Worm (Caenorhabditis elegans) whole organism, young adult: Measurements from ENCODE around the gene VC5.2.
A peak's percentile ranks its signal among the peaks of the same experiment; 100 is the strongest.

Source experiments
- B0019.2 ChIP-seq: fragments of 200-800 bp; sonication (Bioruptor generic); conservative IDR thresholded peaks from 2 replicates; pipeline ENCODE4 v1.3.6; 2022; ENCODE audit warnings: missing genetic modification reagents, missing genetic modification characterization, missing compliant biosample characterization
- B0035.1 ChIP-seq: sonication (generic microtip); optimal IDR thresholded peaks from 2 replicates; lab custom pipeline; 2016; ENCODE audit warnings: missing genetic modification characterization, mild to moderate bottlenecking, missing compliant biosample characterization, missing genotype, missing genetic modification reagents
- B0261.1 ChIP-seq: sonication (generic microtip); optimal IDR thresholded peaks from 2 replicates; lab custom pipeline; 2016; ENCODE audit warnings: mild to moderate bottlenecking, missing genetic modification characterization, moderate library complexity, missing compliant biosample characterization
- T07F8.4 ChIP-seq: sonication (generic microtip); optimal IDR thresholded peaks from 2 replicates; lab custom pipeline; 2016; ENCODE audit warnings: mild to moderate bottlenecking, missing genetic modification characterization, moderate library complexity, missing compliant biosample characterization
- Y56A3A.18 ChIP-seq: fragments of 200-800 bp; sonication (Bioruptor generic); IDR thresholded peaks from 2 replicates; pipeline ENCODE4 v1.3.6; 2022; ENCODE audit warnings: missing genetic modification reagents, missing genetic modification characterization, missing compliant biosample characterization
- Y95B8A.8 ChIP-seq: fragments of 200-800 bp; sonication (Bioruptor generic); IDR thresholded peaks from 2 replicates; pipeline ENCODE4 v1.3.6; 2022; ENCODE audit warnings: missing genetic modification reagents, missing genetic modification characterization, missing compliant biosample characterization
- attf-6 ChIP-seq: fragments of 200-800 bp; sonication (Bioruptor generic); IDR thresholded peaks from 2 replicates; pipeline ENCODE4 v1.3.6; 2022; ENCODE audit warnings: missing genetic modification reagents, missing genetic modification characterization, missing compliant biosample characterization
- ccch-3 ChIP-seq: fragments of 200-800 bp; sonication (Bioruptor generic); optimal IDR thresholded peaks from 2 replicates; lab custom pipeline; 2018; ENCODE audit warnings: mild to moderate bottlenecking, missing genetic modification characterization, missing compliant biosample characterization
- ceh-27 ChIP-seq: fragments of 200-800 bp; sonication (Bioruptor generic); optimal IDR thresholded peaks from 2 replicates; lab custom pipeline; 2018; ENCODE audit warnings: mild to moderate bottlenecking, missing genetic modification characterization, moderate library complexity, missing compliant biosample characterization
- ceh-58 ChIP-seq: fragments of 200-800 bp; sonication (Bioruptor generic); IDR thresholded peaks from 2 replicates; pipeline ENCODE4 v1.3.6; 2022; ENCODE audit warnings: missing genetic modification characterization, missing compliant biosample characterization
- dpff-1 ChIP-seq: sonication (generic microtip); optimal IDR thresholded peaks from 2 replicates; lab custom pipeline; 2017; ENCODE audit warnings: mild to moderate bottlenecking, missing genetic modification characterization, missing compliant biosample characterization
- egl-18 ChIP-seq: fragments of 200-800 bp; sonication (Bioruptor generic); IDR thresholded peaks from 2 replicates; pipeline ENCODE4 v1.3.6; 2022; ENCODE audit warnings: missing genetic modification reagents, missing genetic modification characterization, missing compliant biosample characterization
- ets-4 ChIP-seq: fragments of 200-800 bp; sonication (Bioruptor generic); optimal IDR thresholded peaks from 2 replicates; lab custom pipeline; 2018; ENCODE audit warnings: mild to moderate bottlenecking, missing genetic modification characterization, missing compliant biosample characterization
- hlh-26 ChIP-seq: fragments of 200-800 bp; sonication (Bioruptor generic); conservative IDR thresholded peaks from 2 replicates; pipeline ENCODE4 v1.3.6; 2022; ENCODE audit warnings: missing genetic modification reagents, missing genetic modification characterization, missing compliant biosample characterization
- hmg-1.2 ChIP-seq: fragments of 200-800 bp; sonication (Bioruptor generic); IDR thresholded peaks from 2 replicates; pipeline ENCODE4 v1.3.6; 2022; ENCODE audit warnings: missing genetic modification reagents, missing genetic modification characterization, missing compliant biosample characterization
- hmg-20 ChIP-seq: fragments of 200-800 bp; sonication (Bioruptor generic); IDR thresholded peaks from 2 replicates; pipeline ENCODE4 v1.3.6; 2022; ENCODE audit warnings: missing genetic modification reagents, missing genetic modification characterization, missing compliant biosample characterization
- hsf-1 ChIP-seq: fragments of 200-800 bp; sonication (Bioruptor generic); IDR thresholded peaks from 2 replicates; pipeline ENCODE4 v1.3.6; 2022; ENCODE audit warnings: missing genetic modification reagents, missing genetic modification characterization, missing compliant biosample characterization
- let-526 ChIP-seq: fragments of 200-800 bp; sonication (Bioruptor generic); IDR thresholded peaks from 2 replicates; pipeline ENCODE4 v1.3.6; 2022; ENCODE audit warnings: missing genetic modification reagents, missing genetic modification characterization, missing compliant biosample characterization
- lin-26 ChIP-seq: fragments of 200-800 bp; sonication (Bioruptor generic); IDR thresholded peaks from 2 replicates; pipeline ENCODE4 v1.3.6; 2022; ENCODE audit warnings: missing genetic modification reagents, missing genetic modification characterization, missing compliant biosample characterization
- lir-1 ChIP-seq: fragments of 200-800 bp; sonication (Bioruptor generic); conservative IDR thresholded peaks from 2 replicates; pipeline ENCODE4 v1.3.6; 2022; ENCODE audit warnings: missing genetic modification reagents, missing genetic modification characterization, missing compliant biosample characterization
- lsl-1 ChIP-seq: fragments of 200-800 bp; sonication (Bioruptor generic); optimal IDR thresholded peaks from 2 replicates; lab custom pipeline; 2018; ENCODE audit warnings: mild to moderate bottlenecking, missing genetic modification characterization, moderate library complexity, missing compliant biosample characterization
- madf-10 ChIP-seq: sonication (generic microtip); optimal IDR thresholded peaks from 2 replicates; lab custom pipeline; 2016; ENCODE audit warnings: mild to moderate bottlenecking, missing genetic modification characterization, missing compliant biosample characterization
- madf-3 ChIP-seq: fragments of 200-800 bp; sonication (Bioruptor generic); IDR thresholded peaks from 2 replicates; pipeline ENCODE4 v1.3.6; 2022; ENCODE audit warnings: missing genetic modification reagents, missing genetic modification characterization, missing compliant biosample characterization
- madf-8 ChIP-seq: fragments of 200-800 bp; sonication (Bioruptor generic); conservative IDR thresholded peaks from 2 replicates; pipeline ENCODE4 v1.3.6; 2022; ENCODE audit warnings: missing genetic modification reagents, missing genetic modification characterization, missing compliant biosample characterization
- nfya-2 ChIP-seq: fragments of 200-800 bp; sonication (Bioruptor generic); IDR thresholded peaks from 2 replicates; pipeline ENCODE4 v1.3.6; 2022; ENCODE audit warnings: missing genetic modification reagents, missing genetic modification characterization, missing compliant biosample characterization
- rcor-1 ChIP-seq: fragments of 200-800 bp; sonication (Bioruptor generic); IDR thresholded peaks from 2 replicates; pipeline ENCODE4 v1.3.6; 2022; ENCODE audit warnings: missing genetic modification reagents, missing genetic modification characterization, missing compliant biosample characterization
- sdz-38 ChIP-seq: sonication (generic microtip); optimal IDR thresholded peaks from 2 replicates; lab custom pipeline; 2016; ENCODE audit warnings: missing genotype, missing genetic modification characterization, missing compliant biosample characterization
- sea-2 ChIP-seq: fragments of 200-800 bp; sonication (Bioruptor generic); IDR thresholded peaks from 2 replicates; pipeline ENCODE4 v1.3.6; 2022; ENCODE audit warnings: missing genetic modification characterization, missing compliant biosample characterization
- snpc-1.1 ChIP-seq: sonication (generic microtip); optimal IDR thresholded peaks from 2 replicates; lab custom pipeline; 2017; ENCODE audit warnings: missing genetic modification characterization, mild to moderate bottlenecking, missing compliant biosample characterization, antibody characterized with exemption, moderate library complexity, missing genotype, missing genetic modification reagents; ENCODE audit not compliant: insufficient read depth
- tlf-1 ChIP-seq: fragments of 200-800 bp; sonication (Bioruptor generic); optimal IDR thresholded peaks from 2 replicates; lab custom pipeline; 2018; ENCODE audit warnings: mild to moderate bottlenecking, missing genetic modification characterization, missing compliant biosample characterization
- unc-62 ChIP-seq: fragments of 150-350 bp; optimal IDR thresholded peaks from 2 replicates; lab custom pipeline; 2014; ENCODE audit warnings: missing biosample characterization, missing genetic modification reagents, missing genetic modification characterization
- xnd-1 ChIP-seq: sonication (generic microtip); optimal IDR thresholded peaks from 2 replicates; lab custom pipeline; 2016; ENCODE audit warnings: missing genotype, missing genetic modification reagents, missing genetic modification characterization, missing compliant biosample characterization
- zfh-2 ChIP-seq: fragments of 200-800 bp; sonication (Bioruptor generic); conservative IDR thresholded peaks from 2 replicates; pipeline ENCODE4 v1.3.6; 2022; ENCODE audit warnings: missing genetic modification reagents, missing genetic modification characterization, missing compliant biosample characterization
- ztf-25 ChIP-seq: fragments of 200-800 bp; sonication (Bioruptor generic); IDR thresholded peaks from 2 replicates; pipeline ENCODE4 v1.3.6; 2022; ENCODE audit warnings: missing genetic modification reagents, missing genetic modification characterization, missing compliant biosample characterization
- ztf-28 ChIP-seq: fragments of 200-800 bp; sonication (Bioruptor generic); IDR thresholded peaks from 2 replicates; pipeline ENCODE4 v1.3.6; 2022; ENCODE audit warnings: missing genetic modification reagents, missing genetic modification characterization, missing compliant biosample characterization

The VC5.2 gene

ce11 chrV:7096811-7097210 is 11.1 kb downstream of the VC5.2 start:
- no peak for TF ChIP-seq ceh-27
- TF ChIP-seq lin-26 (GFP tag; lab: Robert Waterston, UW): no peak
- TF ChIP-seq ets-4: no peak
- TF ChIP-seq hmg-20 (GFP tag; lab: Robert Waterston, UW): no peak
- TF ChIP-seq Y56A3A.18 (GFP tag; lab: Robert Waterston, UW): no peak

- no peak for TF ChIP-seq sea-2 (GFP tag; lab: Robert Waterston, UW)
- TF ChIP-seq dpff-1: no peak
- TF ChIP-seq lsl-1: no peak
- no peak for TF ChIP-seq nfya-2 (GFP tag; lab: Robert Waterston, UW)
- no peak for TF ChIP-seq ccch-3
- no peak for TF ChIP-seq sdz-38
- TF ChIP-seq unc-62 (GFP tag; lab: Kevin White, UChicago): no peak
- no peak for TF ChIP-seq hlh-26 (GFP tag; lab: Robert Waterston, UW)
- TF ChIP-seq B0261.1 (tag; lab: Kevin White, UChicago): no peak
Measured at ce11 chrV:7103247-7103646, 17.5 kb downstream of the VC5.2 start, which contains the start of gene odr-2. odr-2 (plus strand) TSS chrV:7103547.

- TF ChIP-seq madf-3 (GFP tag; lab: Robert Waterston, UW): no peak
- TF ChIP-seq egl-18: 0 out of 2 replicates have a peak, but pooled peaks have one; percentile 65
- TF ChIP-seq zfh-2 (GFP tag; lab: Robert Waterston, UW): peak; percentile 67; the same call in 1 of the 2 replicates
- no peak for TF ChIP-seq madf-8 (GFP tag; lab: Robert Waterston, UW)
- TF ChIP-seq ztf-25: no peak
- no peak for TF ChIP-seq lir-1 (GFP tag; lab: Robert Waterston, UW)
Measured at ce11 chrV:7106499-7107152, 20.9 kb downstream of the VC5.2 start.

ce11 chrV:7110370-7110769 is 24.6 kb downstream of the VC5.2 start:
- no peak for TF ChIP-seq dpff-1
- no peak for TF ChIP-seq tlf-1 (GFP tag; lab: Kevin White, UChicago)
- TF ChIP-seq B0035.1 (tag; lab: Kevin White, UChicago): no peak

ce11 chrV:7111276-7111675 is 25.5 kb downstream of the VC5.2 start:
- TF ChIP-seq hmg-1.2 (no peak), attf-6 (GFP tag; lab: Robert Waterston, UW) (no peak), hsf-1 (GFP tag; lab: Robert Waterston, UW) (no peak), snpc-1.1 (tag; lab: Kevin White, UChicago) (no peak), dpff-1 (no peak), rcor-1 (no peak), ceh-58 (GFP tag; lab: Robert Waterston, UW) (no peak), B0019.2 (no peak), xnd-1 (tag; lab: Kevin White, UChicago) (no peak)

ce11 chrV:7112223-7112622 is 26.5 kb downstream of the VC5.2 start:
- TF ChIP-seq let-526 (GFP tag; lab: Robert Waterston, UW) (no peak), ceh-27 (peak; percentile 45), ztf-28 (no peak), madf-10 (tag; lab: Kevin White, UChicago) (no peak), T07F8.4 (tag; lab: Kevin White, UChicago) (no peak), Y95B8A.8 (no peak)
